Fruit fly (Drosophila melanogaster): ENCODE measurements around the gene eIF4E1.

dm6 chr3L:9419328-9419727 is 17.1 kb upstream of the eIF4E1 start:
- TF ChIP-seq Rel (GFP tag; optimal IDR thresholded peaks at IDR 0.05) (no peak), Rel (tag; optimal IDR thresholded peaks at IDR 0.05) (no peak), Jra (GFP tag; optimal IDR thresholded peaks at IDR 0.05) (no peak), Dfd (GFP tag; optimal IDR thresholded peaks at IDR 0.05) (no peak), Myc (optimal IDR thresholded peaks at IDR 0.05) (no peak), GATAd (GFP tag; optimal IDR thresholded peaks at IDR 0.05) (no peak), Abd-B (GFP tag; optimal IDR thresholded peaks at IDR 0.05) (no peak), Mio (GFP tag; optimal IDR thresholded peaks at IDR 0.05) (no peak), woc (GFP tag; optimal IDR thresholded peaks at IDR 0.05) (no peak), sage (GFP tag; optimal IDR thresholded peaks at IDR 0.05) (no peak), dmrt93B (GFP tag; optimal IDR thresholded peaks at IDR 0.05) (no peak), fru (GFP tag; optimal IDR thresholded peaks at IDR 0.05) (no peak), dsf (GFP tag; optimal IDR thresholded peaks at IDR 0.05; ENCODE audit: borderline replicate concordance) (no peak), psq (GFP tag; optimal IDR thresholded peaks at IDR 0.05) (no peak), br (GFP tag; optimal IDR thresholded peaks at IDR 0.05) (no peak)
